Worm (Caenorhabditis elegans): Measurements from ENCODE around the gene C44B12.3.

C44B12.3 gene

DNA sequence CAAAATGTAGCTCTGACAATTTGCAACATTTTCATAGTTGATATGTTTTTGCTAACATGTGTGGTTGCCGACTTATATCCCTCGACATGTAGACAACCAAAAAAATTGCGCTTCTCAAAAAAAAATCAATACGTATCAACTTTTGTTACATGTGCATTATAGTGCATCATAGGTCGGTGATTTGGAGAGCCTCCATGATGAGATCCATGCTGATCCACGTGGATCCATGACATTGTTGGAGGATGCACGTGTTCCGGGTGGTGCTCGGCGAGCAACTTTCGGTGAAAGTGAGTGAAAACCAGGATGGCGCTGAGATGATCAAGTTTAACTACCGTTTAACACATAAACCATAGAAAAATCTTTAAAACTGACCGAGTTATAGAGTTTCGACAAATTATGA, 6.4 kb downstream of the C44B12.3 start:
- TF ChIP-seq dsc-1 (tag; optimal IDR thresholded peaks at IDR 0.05) (peak; percentile 19), nhr-71 (tag; optimal IDR thresholded peaks at IDR 0.05) (peak; percentile 12), rnt-1 (tag; optimal IDR thresholded peaks at IDR 0.05) (peak; percentile 42), hpl-2 (GFP tag; optimal IDR thresholded peaks at IDR 0.05) (no peak), F16B12.6 (tag; optimal IDR thresholded peaks at IDR 0.05) (no peak)

DNA sequence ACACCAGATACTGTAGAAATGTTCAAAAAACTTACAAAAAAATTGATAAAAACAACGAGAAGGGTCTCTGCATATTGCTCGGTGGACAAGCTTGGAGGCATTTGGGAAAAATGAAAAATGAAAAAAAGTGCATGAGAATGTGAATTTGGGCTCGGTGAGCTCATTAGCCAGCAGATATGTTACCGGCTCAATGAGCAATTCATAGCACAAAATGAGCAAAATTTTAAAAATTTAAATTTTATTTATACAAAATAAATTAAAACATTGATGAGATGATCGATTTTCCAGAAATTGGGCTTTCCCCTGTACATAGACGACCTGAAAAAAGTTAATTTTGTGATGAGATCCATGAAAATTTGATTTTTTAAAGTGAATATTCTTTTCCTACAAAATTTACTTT, 9.1 kb downstream of the C44B12.3 start, which contains the start of gene srx-14:
Gene srx-14, minus strand, starts transcription at position 101 of the 400 bp plus-strand sequence.
- no peak for TF ChIP-seq skn-1 (tag; optimal IDR thresholded peaks at IDR 0.05)
- TF ChIP-seq jun-1 (tag; optimal IDR thresholded peaks at IDR 0.05), result no peak
- no peak for TF ChIP-seq blmp-1 (tag; optimal IDR thresholded peaks at IDR 0.05)
- TF ChIP-seq ztf-4 (tag; optimal IDR thresholded peaks at IDR 0.05), result no peak
- TF ChIP-seq sptf-1 (tag; optimal IDR thresholded peaks at IDR 0.05), result no peak
- no peak for TF ChIP-seq rnt-1 (tag; optimal IDR thresholded peaks at IDR 0.05)
- TF ChIP-seq unc-86 (tag; optimal IDR thresholded peaks at IDR 0.05), result no peak
- TF ChIP-seq efl-3 (GFP tag; optimal IDR thresholded peaks at IDR 0.05), result no peak
- no peak for TF ChIP-seq vab-15 (tag; optimal IDR thresholded peaks at IDR 0.05)
- no peak for TF ChIP-seq lin-39 (tag; optimal IDR thresholded peaks at IDR 0.05)
- TF ChIP-seq snpc-4 (tag; optimal IDR thresholded peaks at IDR 0.05), result no peak
- no peak for TF ChIP-seq F16B12.6 (tag; optimal IDR thresholded peaks at IDR 0.05)
- TF ChIP-seq unc-62 (GFP tag; optimal IDR thresholded peaks at IDR 0.05), result no peak
- TF ChIP-seq pax-3 (tag; optimal IDR thresholded peaks at IDR 0.05), result no peak
- no peak for TF ChIP-seq nhr-11 (tag; optimal IDR thresholded peaks at IDR 0.05)
- no peak for TF ChIP-seq lsy-2 (tag; optimal IDR thresholded peaks at IDR 0.05)
- no peak for TF ChIP-seq egl-27 (tag; optimal IDR thresholded peaks at IDR 0.05)
- TF ChIP-seq nhr-47 (tag; optimal IDR thresholded peaks at IDR 0.05), result no peak
- TF ChIP-seq elt-2 (tag; optimal IDR thresholded peaks at IDR 0.05), result no peak
- TF ChIP-seq ama-1 (optimal IDR thresholded peaks at IDR 0.05), result no peak

DNA sequence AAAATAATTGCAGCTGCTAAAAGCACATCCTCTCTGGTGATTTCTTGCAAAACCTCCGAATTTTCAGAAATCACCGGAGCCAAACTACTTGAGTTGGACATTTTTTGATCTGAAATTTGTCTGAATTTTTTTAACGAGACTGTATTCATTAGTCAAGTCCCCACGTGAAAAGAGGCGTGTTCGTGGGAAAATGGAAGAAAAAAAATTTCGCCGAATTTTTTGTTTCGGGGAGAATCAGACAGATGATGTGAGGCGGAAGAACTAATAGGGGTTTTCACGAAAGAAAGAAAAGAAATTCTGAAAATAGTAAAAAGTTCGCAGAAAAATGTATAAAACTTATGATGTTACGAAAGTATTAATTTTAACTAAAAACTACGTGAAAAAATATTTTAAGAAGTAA, 14.0 kb downstream of the C44B12.3 start, which contains the start of gene srx-13:
Gene srx-13, minus strand, starts transcription at position 101 of the 400 bp plus-strand sequence.
- peak; percentile 63 for TF ChIP-seq fkh-8 (tag; optimal IDR thresholded peaks at IDR 0.05)
- TF ChIP-seq unc-30 (tag; optimal IDR thresholded peaks at IDR 0.05), result no peak

DNA sequence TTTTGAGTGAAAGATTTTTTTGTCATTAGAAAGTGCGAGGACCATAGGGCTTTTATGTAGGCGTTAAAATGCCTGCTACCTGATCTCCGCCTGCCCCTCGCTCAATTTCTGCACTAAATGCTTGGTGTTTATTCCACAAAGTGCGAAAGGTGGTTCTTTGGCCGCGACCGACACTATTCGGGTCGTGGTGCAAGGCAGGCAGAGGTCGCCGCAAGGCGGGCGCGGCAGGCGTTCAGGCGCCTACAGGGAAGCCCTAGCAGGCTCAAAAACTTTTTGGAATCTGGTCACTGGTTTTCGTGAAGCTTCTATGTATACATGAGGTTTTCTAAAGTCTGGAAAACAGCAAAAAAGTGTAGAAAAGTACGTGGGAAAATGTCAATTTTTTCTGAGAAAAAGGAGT, 16.3 kb downstream of the C44B12.3 start:
- TF ChIP-seq efl-1 (optimal IDR thresholded peaks at IDR 0.05) (no peak), efl-1 (GFP tag; optimal IDR thresholded peaks at IDR 0.05 in 1 of 2) (peak in 1 of 2 experiments; percentile 19), lin-15B (tag; optimal IDR thresholded peaks at IDR 0.05) (no peak), ceh-63 (GFP tag; optimal IDR thresholded peaks at IDR 0.05) (no peak)

DNA sequence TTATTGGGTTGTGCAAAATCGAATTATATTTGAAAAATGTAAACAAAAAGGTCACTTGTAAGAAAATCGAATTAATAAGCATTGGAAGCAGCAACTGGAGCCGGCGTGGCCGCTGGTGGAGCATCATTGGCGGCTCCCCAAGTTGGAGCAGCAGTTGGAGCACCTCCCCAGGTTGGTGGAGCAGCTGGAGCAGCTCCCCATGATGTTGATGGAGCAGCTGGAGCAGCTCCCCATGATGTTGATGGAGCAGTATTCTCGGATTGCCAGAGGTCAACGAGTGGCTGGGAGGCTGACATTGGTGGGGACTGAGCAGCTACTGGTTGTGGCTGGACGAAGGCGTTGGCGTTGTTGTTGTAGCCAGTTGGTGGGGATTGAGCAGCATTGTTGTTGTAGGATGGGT, 16.9 kb downstream of the C44B12.3 start:
- TF ChIP-seq sox-4 (tag; optimal IDR thresholded peaks at IDR 0.05), result no peak
- no peak for TF ChIP-seq lin-35 (GFP tag; optimal IDR thresholded peaks at IDR 0.05)
- TF ChIP-seq xbp-1 (tag; optimal IDR thresholded peaks at IDR 0.05), result no peak
- no peak for TF ChIP-seq unc-62 (GFP tag; optimal IDR thresholded peaks at IDR 0.05)
- TF ChIP-seq elt-2 (tag; optimal IDR thresholded peaks at IDR 0.05), result no peak
- no peak for TF ChIP-seq mab-9 (GFP tag; IDR thresholded peaks at IDR 0.05)
- no peak for TF ChIP-seq sup-37 (GFP tag; optimal IDR thresholded peaks at IDR 0.05)
- TF ChIP-seq pax-3 (tag; optimal IDR thresholded peaks at IDR 0.05), result no peak
- TF ChIP-seq nhr-90 (tag; optimal IDR thresholded peaks at IDR 0.05; ENCODE audit: poor library complexity), result no peak

DNA sequence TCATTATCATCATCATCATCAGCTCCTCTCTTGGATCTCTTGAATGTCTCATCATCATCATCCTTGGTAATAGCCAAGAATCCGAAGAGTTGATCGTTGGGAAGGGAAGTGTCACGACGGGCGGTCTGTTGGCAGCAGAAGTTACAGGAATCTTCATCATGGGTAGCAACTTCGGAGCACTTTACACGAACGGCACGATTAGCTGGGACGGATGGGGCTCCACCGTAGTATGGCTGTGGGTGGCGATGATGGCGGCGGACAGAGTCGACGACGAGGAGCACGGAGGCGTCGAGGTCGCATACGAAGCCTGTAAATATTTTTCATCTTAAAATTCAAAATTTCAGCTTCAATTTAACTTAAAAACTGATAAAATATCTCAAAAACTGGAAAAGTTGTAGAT, 18.8 kb downstream of the C44B12.3 start:
- TF ChIP-seq ceh-88 (GFP tag; IDR thresholded peaks at IDR 0.05) (no peak), efl-1 (optimal IDR thresholded peaks at IDR 0.05) (no peak), efl-1 (GFP tag; optimal IDR thresholded peaks at IDR 0.05 in 1 of 2) (peak in 1 of 2 experiments; percentile 19)
